Worm (Caenorhabditis elegans): ENCODE measurements around the gene srd-41.

ce11 chrX:12364804-12365203 is 38.3 kb downstream of the srd-41 start, which contains the start of gene F19H6.5:
- TF ChIP-seq mep-1 (tag; optimal IDR thresholded peaks at IDR 0.05), result no peak
- no peak for TF ChIP-seq snpc-4 (tag; optimal IDR thresholded peaks at IDR 0.05)
- TF ChIP-seq nhr-12 (tag; optimal IDR thresholded peaks at IDR 0.05), result no peak
- TF ChIP-seq zip-8 (tag; optimal IDR thresholded peaks at IDR 0.05), result no peak
- no peak for TF ChIP-seq mls-2 (tag; optimal IDR thresholded peaks at IDR 0.05)
